Fruit fly (Drosophila melanogaster) whole organism: ENCODE data around the gene p24-1.

Source experiments
- CG8478 ChIP-seq: fragments of >200 bp; optimal IDR thresholded peaks from 2 replicates; lab custom pipeline; 2018; ENCODE audit warnings: inconsistent platforms
- Dll ChIP-seq: fragments of >200 bp; optimal IDR thresholded peaks from 2 replicates; lab custom pipeline; 2017
- EcR ChIP-seq, 2 experiments: fragments of >200 bp; optimal IDR thresholded peaks; 2 replicates each; lab custom pipeline; 2017; ENCODE audit warnings: missing biosample characterization in 2 of 2, missing genetic modification characterization in 2 of 2, missing genetic modification reagents in 2 of 2
- pan ChIP-seq: fragments of >200 bp; optimal IDR thresholded peaks from 2 replicates; lab custom pipeline; 2017
- psq ChIP-seq: fragments of >200 bp; optimal IDR thresholded peaks from 2 replicates; lab custom pipeline; 2017
- usp ChIP-seq: fragments of >200 bp; optimal IDR thresholded peaks from 2 replicates; lab custom pipeline; 2017; ENCODE audit warnings: missing biosample characterization, missing genetic modification characterization, mixed read lengths

The p24-1 gene

DNA sequence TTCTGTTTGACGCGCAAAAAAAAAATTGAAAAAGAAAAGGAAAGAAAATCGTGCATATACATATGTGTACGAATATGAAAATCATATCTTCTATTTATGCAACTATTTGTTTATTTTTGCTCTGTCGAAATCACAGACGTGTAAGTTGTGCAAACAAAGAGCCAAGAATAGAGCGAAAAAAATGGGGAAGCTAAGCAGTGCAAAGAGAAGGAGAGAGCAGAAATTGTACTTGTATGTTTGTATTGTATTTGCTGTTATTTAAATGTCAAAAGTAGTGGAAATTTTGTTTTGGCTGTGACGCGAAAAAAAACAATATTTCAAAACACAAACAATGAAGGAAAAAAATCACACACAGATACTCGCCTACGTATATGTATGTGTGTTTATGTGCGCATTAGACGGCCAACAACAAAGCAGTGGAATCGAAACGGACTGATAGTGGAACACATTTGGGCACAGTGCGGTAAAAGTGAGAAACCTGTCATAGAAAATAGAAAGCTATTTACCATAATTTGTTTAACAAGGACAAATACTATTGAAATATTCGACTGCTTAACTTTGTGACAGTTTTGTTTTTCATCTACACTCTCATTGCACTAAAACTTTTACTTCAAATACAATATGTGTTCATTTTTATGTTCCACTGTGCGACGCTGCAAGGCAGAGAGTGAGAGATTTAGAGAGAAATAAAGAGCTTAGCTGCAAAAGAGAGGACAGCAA, 34.1 kb downstream of the p24-1 start:
- TF ChIP-seq Dll (no peak), CG8478 (lab: Kevin White, UChicago) (no peak), usp (GFP tag; lab: Kevin White, UChicago) (no peak), EcR (GFP tag; optimal IDR thresholded peaks at IDR 0.05; lab: Kevin White, UChicago) (no peak), pan (no peak), psq (no peak)

dm6 chrX:11817183-11817972, 35.0 kb downstream of the p24-1 start:
- TF ChIP-seq Dll (no peak), pan (no peak), psq (no peak), EcR (GFP tag; optimal IDR thresholded peaks at IDR 0.05; lab: Kevin White, UChicago) (no peak), CG8478 (lab: Kevin White, UChicago) (no peak), usp (GFP tag; lab: Kevin White, UChicago) (no peak)

- TF ChIP-seq EcR (GFP tag; optimal IDR thresholded peaks at IDR 0.05; lab: Kevin White, UChicago) (no peak), CG8478 (lab: Kevin White, UChicago) (no peak), Dll (no peak), psq (no peak), pan (no peak), usp (GFP tag; lab: Kevin White, UChicago) (no peak)
These were observed 35.8 kb downstream of the p24-1 start, which contains the start of the genes CG1578 and rudhira for dm6 chrX:11816434-11816948. Gene CG1578 (minus strand): TSS chrX:11816551. Gene rudhira (plus strand): TSS chrX:11816898.

DNA sequence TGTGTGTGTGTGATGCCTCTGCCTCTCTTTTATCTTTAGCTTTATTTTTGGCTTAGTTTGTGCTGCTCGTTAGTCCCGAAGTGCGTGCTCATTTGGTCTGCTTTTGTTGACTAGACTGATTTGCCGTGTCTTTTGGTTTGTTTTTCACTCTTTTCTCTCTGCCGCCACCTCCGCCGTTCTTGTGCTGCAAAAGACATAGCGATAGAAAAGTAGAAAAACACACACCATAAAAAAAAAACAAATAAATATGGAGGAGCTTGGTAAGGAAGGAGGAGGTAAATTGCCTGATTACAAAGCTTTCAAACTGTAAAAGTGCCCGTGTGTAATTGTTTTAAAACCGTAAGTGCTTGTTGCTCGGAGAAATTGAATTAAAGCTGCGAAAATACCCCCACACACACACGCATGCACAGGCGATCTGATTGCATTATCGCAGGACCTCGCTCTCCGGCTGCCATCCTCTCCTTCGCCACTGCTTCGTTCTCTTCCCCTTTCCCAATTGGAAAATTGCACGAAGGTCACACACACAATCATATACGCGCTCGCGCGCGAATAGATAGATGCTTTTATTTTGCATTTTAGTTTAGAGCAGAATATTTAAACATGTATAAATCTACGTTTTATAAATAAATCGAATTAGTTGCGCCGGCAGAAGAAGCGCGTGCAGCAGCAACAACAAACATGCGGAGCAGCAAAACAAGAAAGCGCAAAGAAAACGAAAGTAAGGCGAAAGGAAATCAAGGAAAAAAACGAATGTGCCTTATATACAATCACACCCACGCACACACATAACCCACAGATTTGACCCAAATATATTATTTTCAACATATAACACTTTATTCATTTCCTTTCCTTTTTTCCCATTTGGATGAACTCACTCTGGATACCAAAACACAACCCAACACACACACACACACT, 36.7 kb downstream of the p24-1 start:
- no peak for TF ChIP-seq usp (GFP tag; lab: Kevin White, UChicago)
- no peak for TF ChIP-seq pan
- no peak for TF ChIP-seq Dll
- no peak for TF ChIP-seq EcR (GFP tag; optimal IDR thresholded peaks at IDR 0.05; lab: Kevin White, UChicago)
- TF ChIP-seq psq, result no peak
- TF ChIP-seq CG8478 (lab: Kevin White, UChicago), result no peak

DNA sequence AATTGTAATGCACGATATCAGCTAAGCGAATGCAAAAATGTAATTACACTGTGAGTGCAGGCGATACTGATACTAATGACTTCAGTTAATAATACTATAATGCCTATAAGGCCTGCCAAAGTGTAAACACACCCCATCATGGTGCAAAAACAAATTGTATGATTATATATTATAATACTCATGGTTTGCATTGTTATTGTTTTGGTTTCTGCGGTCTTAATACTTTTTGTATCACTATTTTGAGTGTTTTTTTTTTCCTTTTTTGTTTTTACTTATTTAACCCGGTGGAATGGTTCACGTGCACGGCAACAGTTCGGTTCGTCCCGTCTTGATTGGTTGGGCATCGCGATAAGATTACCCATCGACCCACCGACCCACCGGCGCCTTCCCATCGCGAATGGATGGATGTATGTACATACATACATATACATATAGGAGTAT, 38.6 kb downstream of the p24-1 start:
- TF ChIP-seq EcR (GFP tag; optimal IDR thresholded peaks at IDR 0.05; lab: Kevin White, UChicago) (no peak), pan (no peak), Dll (no peak), usp (GFP tag; lab: Kevin White, UChicago) (no peak), psq (no peak), CG8478 (lab: Kevin White, UChicago) (no peak)

DNA sequence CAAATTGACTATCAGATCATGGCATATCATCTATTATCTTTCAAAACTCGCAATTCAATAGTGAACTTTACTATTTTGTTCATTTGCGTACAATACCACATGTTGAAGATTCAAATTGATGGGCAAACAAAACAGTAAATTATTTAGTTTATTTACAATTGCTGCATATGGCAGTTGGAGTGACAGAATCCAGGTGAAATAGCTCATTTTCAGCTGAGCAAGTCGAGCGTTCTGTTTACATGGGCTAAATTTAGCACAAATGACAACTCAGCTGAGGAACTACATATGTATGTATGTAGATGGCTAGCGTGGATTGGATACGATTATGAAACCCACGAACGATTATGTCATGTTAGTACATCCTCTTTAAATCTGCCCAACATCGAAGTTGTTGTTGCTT, 39.5 kb downstream of the p24-1 start:
- TF ChIP-seq CG8478 (lab: Kevin White, UChicago) (no peak), EcR (GFP tag; optimal IDR thresholded peaks at IDR 0.05; lab: Kevin White, UChicago) (no peak)

- no peak for TF ChIP-seq pan
- TF ChIP-seq EcR (GFP tag; optimal IDR thresholded peaks at IDR 0.05; lab: Kevin White, UChicago), result no peak
- no peak for TF ChIP-seq psq
- TF ChIP-seq usp (GFP tag; lab: Kevin White, UChicago), result no peak
- no peak for TF ChIP-seq CG8478 (lab: Kevin White, UChicago)
- TF ChIP-seq Dll, result no peak
These were observed 45.2 kb downstream of the p24-1 start, which contains the start of gene Hsc70-3 for dm6 chrX:11806867-11807747. Gene Hsc70-3 (minus strand): TSS chrX:11807117.

DNA sequence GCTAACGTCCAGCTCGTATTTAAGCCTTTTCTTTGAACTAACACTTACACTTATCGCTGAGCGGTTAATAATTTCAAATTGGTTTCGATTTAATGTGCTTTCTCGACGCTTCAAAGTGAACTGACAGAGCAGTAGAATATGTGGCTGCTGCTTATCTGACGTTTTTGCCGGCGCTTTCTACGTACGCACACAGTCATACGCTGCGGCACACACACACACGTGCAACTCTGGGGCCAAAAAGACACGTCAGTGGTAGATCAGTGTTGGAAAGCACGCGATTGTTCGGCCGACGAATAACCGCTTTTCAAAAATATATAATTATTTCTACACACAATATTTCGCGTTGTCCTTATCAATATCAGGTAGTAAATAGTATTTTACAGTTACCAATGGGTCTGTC, 46.1 kb downstream of the p24-1 start:
- TF ChIP-seq psq, result no peak
- TF ChIP-seq EcR (GFP tag; optimal IDR thresholded peaks at IDR 0.05; lab: Kevin White, UChicago), result no peak
- no peak for TF ChIP-seq usp (GFP tag; lab: Kevin White, UChicago)
- no peak for TF ChIP-seq Dll
- no peak for TF ChIP-seq pan
- no peak for TF ChIP-seq CG8478 (lab: Kevin White, UChicago)

dm6 chrX:11805066-11805766, 47.1 kb downstream of the p24-1 start:
- TF ChIP-seq Dll (no peak), pan (no peak), CG8478 (lab: Kevin White, UChicago) (no peak), usp (GFP tag; lab: Kevin White, UChicago) (no peak), EcR (GFP tag; optimal IDR thresholded peaks at IDR 0.05; lab: Kevin White, UChicago) (no peak), psq (no peak)
